Worm (Caenorhabditis elegans): ENCODE measurements around the gene irld-2.

- TF ChIP-seq mep-1 (tag; optimal IDR thresholded peaks at IDR 0.05) (no peak), mab-5 (tag; optimal IDR thresholded peaks at IDR 0.05) (no peak)
These were observed 43.8 kb downstream of the irld-2 start, which contains the start of gene mxl-3 for ce11 chrX:13350804-13351747.
